Worm (Caenorhabditis elegans): ENCODE results near the gene tbc-12.

tbc-12 gene

DNA sequence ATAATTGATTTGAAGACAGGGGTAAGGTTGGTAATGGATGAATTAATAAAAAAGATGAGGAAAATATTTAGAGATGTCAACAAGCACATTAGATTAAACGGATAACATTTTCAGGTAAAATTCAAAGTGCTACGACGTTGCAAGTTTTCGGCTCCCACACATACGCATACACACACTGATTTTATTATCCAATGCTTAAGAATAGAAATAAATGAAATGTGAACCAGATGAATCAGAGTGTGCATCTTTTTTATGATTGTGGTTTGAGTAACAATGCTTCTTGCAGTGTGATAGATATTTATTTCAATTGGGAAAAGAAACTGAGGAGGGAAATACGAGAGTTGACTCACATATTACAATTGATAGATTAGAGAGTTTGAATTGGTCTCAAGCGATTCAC lies 6.5 kb upstream of the tbc-12 start:
- TF ChIP-seq klf-2 (GFP tag; conservative IDR thresholded peaks at IDR 0.05) (no peak), cog-1 (tag; optimal IDR thresholded peaks at IDR 0.05) (no peak), ztf-23 (GFP tag; IDR thresholded peaks at IDR 0.05) (no peak), T22C8.4 (GFP tag; IDR thresholded peaks at IDR 0.05) (no peak), med-1 (GFP tag; optimal IDR thresholded peaks at IDR 0.05; ENCODE audit: insufficient read depth) (no peak), ztf-29 (GFP tag; IDR thresholded peaks at IDR 0.05) (no peak)

DNA sequence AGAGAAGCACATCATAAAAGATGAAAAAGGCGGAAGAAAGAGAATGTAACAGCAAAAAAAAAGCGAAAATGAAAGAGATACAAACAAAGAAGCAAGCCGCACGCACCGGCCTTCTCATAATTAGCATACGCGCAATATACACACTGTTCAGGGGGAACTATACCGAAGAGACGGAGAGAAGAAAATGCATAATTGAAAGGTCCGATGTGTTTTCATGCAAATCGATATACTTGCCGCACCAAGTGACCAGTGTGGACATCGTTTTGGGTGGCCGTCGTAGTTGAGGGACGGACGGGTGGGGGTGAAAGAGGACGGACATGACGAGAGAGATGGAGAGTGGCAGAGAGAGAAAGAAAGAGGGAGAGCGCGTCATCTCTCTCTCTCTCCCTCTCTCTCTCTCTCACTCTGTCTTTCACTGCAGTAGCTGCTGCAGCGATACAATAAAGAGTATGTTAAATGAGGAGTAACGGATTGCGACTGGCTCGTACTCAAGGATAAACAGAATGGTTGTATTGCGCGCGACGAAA lies 4.1 kb upstream of the tbc-12 start:
- TF ChIP-seq klf-2 (GFP tag; conservative IDR thresholded peaks at IDR 0.05) (no peak), T22C8.4 (GFP tag; IDR thresholded peaks at IDR 0.05) (peak; percentile 78), ref-1 (GFP tag; conservative IDR thresholded peaks at IDR 0.05) (no peak), flt-1 (GFP tag; IDR thresholded peaks at IDR 0.05) (peak; percentile 73), ztf-23 (GFP tag; IDR thresholded peaks at IDR 0.05) (no peak), med-1 (GFP tag; optimal IDR thresholded peaks at IDR 0.05; ENCODE audit: insufficient read depth) (no peak), tab-1 (GFP tag; IDR thresholded peaks at IDR 0.05) (0 out of 2 replicates have a peak, but pooled peaks have one; percentile 17), cog-1 (tag; optimal IDR thresholded peaks at IDR 0.05) (peak; percentile 96), ztf-29 (GFP tag; IDR thresholded peaks at IDR 0.05) (peak; percentile 63; the same call in 1 of the 2 replicates)

DNA sequence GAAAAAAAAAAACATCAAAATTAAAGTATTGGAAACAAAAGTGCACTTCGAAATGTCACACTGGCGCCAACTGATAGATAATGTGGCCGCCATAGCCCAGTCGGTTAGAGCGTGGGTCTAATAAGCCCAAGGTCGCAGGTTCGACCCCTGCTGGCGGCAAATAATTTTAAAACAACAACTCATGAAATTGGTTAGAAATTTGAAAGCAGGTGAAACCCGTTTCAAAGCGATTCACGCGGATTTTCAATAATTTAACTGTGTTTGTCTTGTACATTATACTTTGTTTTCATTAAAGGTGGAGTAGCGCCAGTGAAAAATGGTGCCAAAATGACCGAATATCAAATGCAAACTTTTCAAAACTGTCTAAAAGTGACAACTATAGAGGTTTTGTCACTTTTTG lies 981 bp downstream of the tbc-12 start:
- TF ChIP-seq ref-1 (GFP tag; conservative IDR thresholded peaks at IDR 0.05) = no peak
- no peak for TF ChIP-seq cog-1 (tag; optimal IDR thresholded peaks at IDR 0.05)
- no peak for TF ChIP-seq ztf-23 (GFP tag; IDR thresholded peaks at IDR 0.05)
- TF ChIP-seq klf-2 (GFP tag; conservative IDR thresholded peaks at IDR 0.05) = no peak
- no peak for TF ChIP-seq T22C8.4 (GFP tag; IDR thresholded peaks at IDR 0.05)
- no peak for TF ChIP-seq med-1 (GFP tag; optimal IDR thresholded peaks at IDR 0.05; ENCODE audit: insufficient read depth)
- no peak for TF ChIP-seq flt-1 (GFP tag; IDR thresholded peaks at IDR 0.05)
- TF ChIP-seq ztf-29 (GFP tag; IDR thresholded peaks at IDR 0.05) = no peak
- no peak for TF ChIP-seq tab-1 (GFP tag; IDR thresholded peaks at IDR 0.05)

DNA sequence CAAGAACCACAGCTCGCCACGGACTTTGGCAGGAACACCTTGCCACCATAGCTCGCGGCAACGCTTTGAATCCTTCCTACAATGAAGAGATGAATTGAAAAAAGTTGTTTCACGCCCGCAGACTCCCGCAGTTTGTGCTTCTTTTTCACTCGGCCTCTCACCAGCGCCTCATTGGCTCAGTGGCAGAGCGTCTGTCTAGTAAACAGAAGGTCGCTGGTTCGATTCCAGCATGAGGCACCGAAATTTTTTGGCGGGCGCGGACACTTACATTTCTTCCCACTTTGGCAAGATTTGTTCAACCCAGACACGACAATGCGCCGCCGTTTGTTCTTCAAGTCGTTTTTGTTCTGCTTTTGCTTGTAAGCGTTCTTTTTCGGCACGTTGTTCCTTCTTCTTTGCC lies 4.4 kb downstream of the tbc-12 start:
- TF ChIP-seq ztf-23 (GFP tag; IDR thresholded peaks at IDR 0.05) = peak; percentile 62; the same call in 1 of the 2 replicates
- TF ChIP-seq med-1 (GFP tag; optimal IDR thresholded peaks at IDR 0.05; ENCODE audit: insufficient read depth) = no peak
- TF ChIP-seq tab-1 (GFP tag; IDR thresholded peaks at IDR 0.05) = 0 out of 2 replicates have a peak, but pooled peaks have one; percentile 50
- TF ChIP-seq ztf-29 (GFP tag; IDR thresholded peaks at IDR 0.05) = peak; percentile 37; the same call in 1 of the 2 replicates
- TF ChIP-seq cog-1 (tag; optimal IDR thresholded peaks at IDR 0.05) = no peak
- TF ChIP-seq flt-1 (GFP tag; IDR thresholded peaks at IDR 0.05) = no peak
- TF ChIP-seq ref-1 (GFP tag; conservative IDR thresholded peaks at IDR 0.05) = no peak; the same call in 1 of the 2 replicates

DNA sequence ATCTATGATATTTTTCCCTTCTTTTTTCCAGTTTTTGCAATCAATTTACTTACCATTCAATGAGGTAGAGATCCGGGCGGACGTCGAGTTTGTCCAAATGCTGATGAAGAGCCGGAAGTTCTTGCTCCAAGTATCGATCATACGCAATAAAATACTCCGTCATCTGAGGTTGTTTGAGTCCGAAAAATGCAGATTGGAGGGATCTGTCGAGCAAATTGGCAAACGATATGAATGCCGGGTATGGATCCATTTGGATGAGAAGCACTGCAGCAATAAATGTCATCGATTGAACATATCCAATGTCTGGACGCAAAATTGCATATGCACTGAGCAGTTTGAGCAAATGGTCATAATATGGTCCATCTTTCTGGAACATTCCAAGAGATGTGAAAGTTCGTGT lies 5.1 kb downstream of the tbc-12 start:
- TF ChIP-seq tab-1 (GFP tag; IDR thresholded peaks at IDR 0.05) (no peak), ref-1 (GFP tag; conservative IDR thresholded peaks at IDR 0.05) (no peak), med-1 (GFP tag; optimal IDR thresholded peaks at IDR 0.05; ENCODE audit: insufficient read depth) (no peak), ztf-23 (GFP tag; IDR thresholded peaks at IDR 0.05) (no peak), cog-1 (tag; optimal IDR thresholded peaks at IDR 0.05) (no peak), flt-1 (GFP tag; IDR thresholded peaks at IDR 0.05) (no peak), T22C8.4 (GFP tag; IDR thresholded peaks at IDR 0.05) (no peak), ztf-29 (GFP tag; IDR thresholded peaks at IDR 0.05) (no peak), klf-2 (GFP tag; conservative IDR thresholded peaks at IDR 0.05) (no peak)

DNA sequence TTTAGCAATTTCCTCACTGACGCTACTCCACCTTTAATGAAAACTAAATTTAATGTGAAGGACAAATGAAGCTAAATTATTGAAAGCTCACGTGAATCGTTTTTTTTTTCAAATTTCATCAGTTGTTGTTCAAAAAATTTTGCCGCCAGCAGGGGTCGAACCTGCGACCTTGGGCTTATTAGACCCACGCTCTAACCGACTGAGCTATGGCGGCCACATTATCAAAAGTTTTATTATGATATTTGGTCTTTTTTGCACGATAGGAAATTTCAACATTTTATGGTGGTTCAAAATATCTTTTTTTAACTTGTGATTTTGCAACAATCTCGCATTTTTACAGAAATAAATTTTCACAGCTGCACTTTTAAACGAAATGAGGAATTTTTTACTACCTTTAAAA lies 6.2 kb downstream of the tbc-12 start:
- TF ChIP-seq T22C8.4 (GFP tag; IDR thresholded peaks at IDR 0.05) (no peak), ztf-29 (GFP tag; IDR thresholded peaks at IDR 0.05) (no peak), med-1 (GFP tag; optimal IDR thresholded peaks at IDR 0.05; ENCODE audit: insufficient read depth) (no peak), cog-1 (tag; optimal IDR thresholded peaks at IDR 0.05) (no peak), flt-1 (GFP tag; IDR thresholded peaks at IDR 0.05) (no peak), ztf-23 (GFP tag; IDR thresholded peaks at IDR 0.05) (no peak), tab-1 (GFP tag; IDR thresholded peaks at IDR 0.05) (no peak), klf-2 (GFP tag; conservative IDR thresholded peaks at IDR 0.05) (no peak), ref-1 (GFP tag; conservative IDR thresholded peaks at IDR 0.05) (no peak)

DNA sequence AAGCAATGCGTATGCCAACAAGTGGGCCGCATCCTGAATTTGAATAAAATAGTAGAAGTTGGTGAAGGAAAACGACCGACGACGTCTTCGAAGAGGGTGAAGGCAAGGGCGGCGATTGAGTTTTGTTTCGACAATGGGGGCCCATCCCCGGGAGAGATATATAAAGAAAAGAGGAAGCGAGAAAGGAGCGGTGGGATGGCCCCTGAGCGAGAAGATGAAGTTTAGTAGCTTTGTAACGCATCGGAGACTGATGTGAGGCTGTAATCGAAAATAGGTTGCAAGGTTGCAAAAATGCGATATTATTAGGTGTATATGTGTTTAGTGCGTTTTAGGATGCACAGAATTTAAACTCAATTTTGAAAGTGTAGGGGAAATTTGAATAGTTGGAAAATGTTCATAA lies 9.6 kb downstream of the tbc-12 start:
- TF ChIP-seq T22C8.4 (GFP tag; IDR thresholded peaks at IDR 0.05) = no peak
- TF ChIP-seq cog-1 (tag; optimal IDR thresholded peaks at IDR 0.05) = no peak
- TF ChIP-seq klf-2 (GFP tag; conservative IDR thresholded peaks at IDR 0.05) = no peak
- no peak for TF ChIP-seq ztf-29 (GFP tag; IDR thresholded peaks at IDR 0.05)
- no peak for TF ChIP-seq tab-1 (GFP tag; IDR thresholded peaks at IDR 0.05)
- TF ChIP-seq flt-1 (GFP tag; IDR thresholded peaks at IDR 0.05) = no peak
- no peak for TF ChIP-seq ztf-23 (GFP tag; IDR thresholded peaks at IDR 0.05)
- TF ChIP-seq ref-1 (GFP tag; conservative IDR thresholded peaks at IDR 0.05) = no peak
- TF ChIP-seq med-1 (GFP tag; optimal IDR thresholded peaks at IDR 0.05; ENCODE audit: insufficient read depth) = no peak

DNA sequence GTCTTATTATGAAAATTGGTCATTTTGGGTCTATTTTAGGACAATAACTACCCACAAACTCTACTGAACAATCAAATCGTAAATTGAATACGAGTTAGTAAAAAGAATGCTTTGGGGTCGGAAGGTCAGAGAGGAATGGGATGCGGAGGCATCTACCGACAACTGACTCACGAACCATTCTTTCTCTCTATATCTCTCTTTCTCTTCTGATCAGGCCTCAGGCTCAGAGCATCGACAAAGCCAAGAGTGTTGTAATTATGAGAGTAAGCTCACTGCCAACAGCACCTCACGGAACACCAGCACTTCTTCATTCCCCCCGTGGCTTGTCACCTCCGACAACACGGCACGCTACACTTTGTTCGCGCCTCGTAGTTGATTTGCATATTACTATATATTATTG lies 11.8 kb downstream of the tbc-12 start:
- TF ChIP-seq klf-2 (GFP tag; conservative IDR thresholded peaks at IDR 0.05) (no peak), T22C8.4 (GFP tag; IDR thresholded peaks at IDR 0.05) (no peak), ztf-23 (GFP tag; IDR thresholded peaks at IDR 0.05) (no peak), tab-1 (GFP tag; IDR thresholded peaks at IDR 0.05) (no peak), ztf-29 (GFP tag; IDR thresholded peaks at IDR 0.05) (no peak), flt-1 (GFP tag; IDR thresholded peaks at IDR 0.05) (no peak), med-1 (GFP tag; optimal IDR thresholded peaks at IDR 0.05; ENCODE audit: insufficient read depth) (no peak), cog-1 (tag; optimal IDR thresholded peaks at IDR 0.05) (no peak), ref-1 (GFP tag; conservative IDR thresholded peaks at IDR 0.05) (no peak)

DNA sequence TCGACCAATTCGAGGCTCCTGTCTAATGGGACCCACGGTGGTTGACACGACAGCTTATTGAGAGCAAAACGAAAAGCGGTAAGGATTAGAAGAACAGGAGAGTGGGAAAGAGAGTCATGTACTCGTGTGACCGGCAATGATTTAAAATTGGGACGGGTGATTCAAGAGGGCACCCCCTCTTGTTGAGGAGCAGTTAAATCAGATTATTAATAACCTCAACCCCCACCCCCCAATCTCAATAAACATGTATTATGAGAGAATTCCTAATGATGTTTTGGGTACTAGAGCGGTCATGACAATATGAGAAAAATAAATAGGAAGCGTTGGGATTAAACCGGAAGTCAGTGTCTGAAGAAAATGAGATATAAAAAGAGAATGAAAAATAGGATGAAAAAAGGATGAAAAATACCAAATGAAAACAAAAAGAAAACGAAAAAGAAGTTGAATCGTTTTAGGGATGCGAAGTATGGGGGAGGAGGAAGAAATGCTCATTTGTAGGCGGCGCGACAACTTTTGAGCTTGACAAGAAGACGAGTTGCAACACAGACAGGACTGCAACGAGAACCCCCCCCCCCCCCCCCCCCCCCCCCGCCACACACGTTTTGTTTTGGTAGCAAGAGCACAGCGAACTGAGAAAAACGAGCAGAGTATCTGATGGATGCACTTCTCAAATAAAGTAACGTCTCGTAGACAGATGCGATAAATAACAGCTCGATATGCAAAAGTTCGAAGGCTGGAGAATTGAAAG lies 15.1 kb downstream of the tbc-12 start:
- no peak for TF ChIP-seq cog-1 (tag; optimal IDR thresholded peaks at IDR 0.05)
- no peak for TF ChIP-seq tab-1 (GFP tag; IDR thresholded peaks at IDR 0.05)
- TF ChIP-seq ztf-29 (GFP tag; IDR thresholded peaks at IDR 0.05) = no peak
- TF ChIP-seq flt-1 (GFP tag; IDR thresholded peaks at IDR 0.05) = no peak
- no peak for TF ChIP-seq ztf-23 (GFP tag; IDR thresholded peaks at IDR 0.05)
- no peak for TF ChIP-seq T22C8.4 (GFP tag; IDR thresholded peaks at IDR 0.05)
- no peak for TF ChIP-seq med-1 (GFP tag; optimal IDR thresholded peaks at IDR 0.05; ENCODE audit: insufficient read depth)
- TF ChIP-seq ref-1 (GFP tag; conservative IDR thresholded peaks at IDR 0.05) = no peak
- TF ChIP-seq klf-2 (GFP tag; conservative IDR thresholded peaks at IDR 0.05) = no peak

Data from whole organism, midembryonic.